Worm (Caenorhabditis elegans) whole organism, late embryonic: Measurements from ENCODE around the gene tbce-1.
A peak's percentile ranks its signal among the peaks of the same experiment; 100 is the strongest.

ENCODE experiments used
- C08G9.2 ChIP-seq: sonication (generic microtip); optimal IDR thresholded peaks from 2 replicates; lab custom pipeline; 2016; ENCODE audit warnings: mild to moderate bottlenecking, missing genetic modification characterization, moderate library complexity, missing compliant biosample characterization
- C38D4.7 ChIP-seq: fragments of 200-800 bp; sonication (Bioruptor generic); optimal IDR thresholded peaks from 2 replicates; lab custom pipeline; 2018; ENCODE audit warnings: mild to moderate bottlenecking, missing genetic modification characterization, moderate library complexity, missing compliant biosample characterization
- F13H6.1 ChIP-seq: sonication (generic microtip); optimal IDR thresholded peaks from 2 replicates; lab custom pipeline; 2016; ENCODE audit warnings: missing genetic modification characterization, missing compliant biosample characterization
- K02D7.2 ChIP-seq: sonication (generic microtip); optimal IDR thresholded peaks from 2 replicates; lab custom pipeline; 2017; ENCODE audit warnings: mild to moderate bottlenecking, missing genetic modification characterization, missing compliant biosample characterization
- Y22D7AL.16 ChIP-seq: sonication (generic microtip); optimal IDR thresholded peaks from 2 replicates; lab custom pipeline; 2016; ENCODE audit warnings: missing genetic modification characterization, missing compliant biosample characterization
- ahr-1 ChIP-seq: sonication (generic microtip); optimal IDR thresholded peaks from 2 replicates; lab custom pipeline; 2016; ENCODE audit warnings: missing genetic modification characterization, missing compliant biosample characterization
- ama-1 ChIP-seq: fragments of 150-350 bp; optimal IDR thresholded peaks from 2 replicates; lab custom pipeline; 2014
- ceh-19 ChIP-seq: fragments of 200-800 bp; sonication (Bioruptor generic); optimal IDR thresholded peaks from 2 replicates; lab custom pipeline; 2018; ENCODE audit warnings: mild to moderate bottlenecking, missing genetic modification characterization, missing compliant biosample characterization
- ceh-2 ChIP-seq: sonication (generic microtip); optimal IDR thresholded peaks from 2 replicates; lab custom pipeline; 2016; ENCODE audit warnings: missing genotype, missing genetic modification characterization, missing compliant biosample characterization
- ceh-22 ChIP-seq: sonication (generic microtip); optimal IDR thresholded peaks from 2 replicates; lab custom pipeline; 2017; ENCODE audit warnings: missing biosample characterization, missing genetic modification characterization
- ceh-24 ChIP-seq: sonication (generic microtip); optimal IDR thresholded peaks from 2 replicates; lab custom pipeline; 2016; ENCODE audit warnings: mild to moderate bottlenecking, missing genetic modification characterization, missing compliant biosample characterization
- ceh-30 ChIP-seq: fragments of 150-350 bp; optimal IDR thresholded peaks from 2 replicates; lab custom pipeline; 2014; ENCODE audit warnings: missing biosample characterization, missing genetic modification characterization
- ceh-31 ChIP-seq: sonication (generic microtip); optimal IDR thresholded peaks from 2 replicates; lab custom pipeline; 2016; ENCODE audit warnings: missing genetic modification characterization, missing compliant biosample characterization
- ceh-48 ChIP-seq: sonication (generic microtip); optimal IDR thresholded peaks from 2 replicates; lab custom pipeline; 2016; ENCODE audit warnings: missing genetic modification characterization, inconsistent platforms, missing compliant biosample characterization
- che-1 ChIP-seq: sonication (generic microtip); optimal IDR thresholded peaks from 2 replicates; lab custom pipeline; 2016; ENCODE audit warnings: mild to moderate bottlenecking, missing genetic modification characterization, missing compliant biosample characterization
- dmd-4 ChIP-seq: sonication (generic microtip); optimal IDR thresholded peaks from 2 replicates; lab custom pipeline; 2016; ENCODE audit warnings: borderline replicate concordance, missing genetic modification characterization, missing compliant biosample characterization
- elt-2 ChIP-seq: sonication (generic microtip); optimal IDR thresholded peaks from 2 replicates; lab custom pipeline; 2016; ENCODE audit warnings: missing genetic modification reagents, missing genetic modification characterization, missing compliant biosample characterization
- ets-4 ChIP-seq: sonication (generic microtip); optimal IDR thresholded peaks from 2 replicates; lab custom pipeline; 2016; ENCODE audit warnings: missing genetic modification characterization, missing compliant biosample characterization
- fax-1 ChIP-seq: sonication (generic microtip); optimal IDR thresholded peaks from 2 replicates; lab custom pipeline; 2016; ENCODE audit warnings: missing genotype, missing genetic modification characterization, missing compliant biosample characterization
- fkh-10 ChIP-seq: fragments of 150-350 bp; optimal IDR thresholded peaks from 2 replicates; lab custom pipeline; 2014; ENCODE audit warnings: missing biosample characterization, missing genetic modification reagents, missing genetic modification characterization
- fkh-6 ChIP-seq: sonication (generic microtip); optimal IDR thresholded peaks from 2 replicates; lab custom pipeline; 2016; ENCODE audit warnings: missing genetic modification characterization, missing compliant biosample characterization
- gmeb-2 ChIP-seq: sonication (generic microtip); optimal IDR thresholded peaks from 2 replicates; lab custom pipeline; 2016; ENCODE audit warnings: missing genetic modification characterization, inconsistent platforms, missing compliant biosample characterization
- hlh-13 ChIP-seq: fragments of 200-800 bp; sonication (Bioruptor generic); optimal IDR thresholded peaks from 2 replicates; lab custom pipeline; 2018; ENCODE audit warnings: mild to moderate bottlenecking, missing genetic modification characterization, missing compliant biosample characterization
- hlh-30 ChIP-seq: sonication (generic microtip); optimal IDR thresholded peaks from 2 replicates; lab custom pipeline; 2017; ENCODE audit warnings: antibody characterized with exemption, missing genetic modification characterization, missing compliant biosample characterization; ENCODE audit not compliant: insufficient read depth
- hlh-8 ChIP-seq: sonication (generic microtip); optimal IDR thresholded peaks from 2 replicates; lab custom pipeline; 2016; ENCODE audit warnings: missing genotype, missing genetic modification characterization, missing compliant biosample characterization
- madf-2 ChIP-seq: sonication (generic microtip); optimal IDR thresholded peaks from 2 replicates; lab custom pipeline; 2017; ENCODE audit warnings: missing genetic modification characterization, missing compliant biosample characterization
- nhr-11 ChIP-seq: fragments of 150-350 bp; optimal IDR thresholded peaks from 2 replicates; lab custom pipeline; 2014; ENCODE audit warnings: missing biosample characterization, missing genetic modification characterization
- pag-3 ChIP-seq: sonication (generic microtip); optimal IDR thresholded peaks from 2 replicates; lab custom pipeline; 2016; ENCODE audit warnings: missing compliant biosample characterization, missing genetic modification characterization, borderline replicate concordance
- pat-9 ChIP-seq: fragments of 200-800 bp; sonication (Bioruptor generic); optimal IDR thresholded peaks from 2 replicates; lab custom pipeline; 2018; ENCODE audit warnings: mild to moderate bottlenecking, missing genetic modification characterization, moderate library complexity, missing compliant biosample characterization
- pax-1 ChIP-seq: fragments of 150-350 bp; optimal IDR thresholded peaks from 2 replicates; lab custom pipeline; 2014; ENCODE audit warnings: missing biosample characterization, missing genetic modification characterization
- pha-2 ChIP-seq: sonication (generic microtip); optimal IDR thresholded peaks from 2 replicates; lab custom pipeline; 2017; ENCODE audit warnings: mild to moderate bottlenecking, missing genetic modification characterization, missing compliant biosample characterization
- pha-4 ChIP-seq: fragments of 150-350 bp; optimal IDR thresholded peaks from 2 replicates; lab custom pipeline; 2018; ENCODE audit warnings: missing biosample characterization, missing genetic modification reagents, missing genetic modification characterization
- pqm-1 ChIP-seq: sonication (generic microtip); optimal IDR thresholded peaks from 2 replicates; lab custom pipeline; 2016; ENCODE audit warnings: missing genetic modification characterization, missing compliant biosample characterization
- pros-1 ChIP-seq: fragments of 150-350 bp; optimal IDR thresholded peaks from 2 replicates; lab custom pipeline; 2014; ENCODE audit warnings: missing biosample characterization, missing genetic modification reagents, missing genetic modification characterization
- ref-2 ChIP-seq: sonication (generic microtip); optimal IDR thresholded peaks from 2 replicates; lab custom pipeline; 2016; ENCODE audit warnings: missing genetic modification characterization, missing compliant biosample characterization
- rnt-1 ChIP-seq: sonication (generic microtip); optimal IDR thresholded peaks from 2 replicates; lab custom pipeline; 2016; ENCODE audit warnings: missing genetic modification characterization, missing compliant biosample characterization
- sdc-2 ChIP-seq: sonication (generic microtip); optimal IDR thresholded peaks from 2 replicates; lab custom pipeline; 2016; ENCODE audit warnings: missing genotype, missing genetic modification characterization, missing compliant biosample characterization
- sox-4 ChIP-seq: sonication (generic microtip); optimal IDR thresholded peaks from 2 replicates; lab custom pipeline; 2017; ENCODE audit warnings: mild to moderate bottlenecking, missing genetic modification characterization, inconsistent platforms, missing compliant biosample characterization
- syd-9 ChIP-seq: sonication (generic microtip); optimal IDR thresholded peaks from 2 replicates; lab custom pipeline; 2016; ENCODE audit warnings: mild to moderate bottlenecking, missing genetic modification characterization, moderate library complexity, missing compliant biosample characterization
- tbx-7 ChIP-seq: sonication (generic microtip); optimal IDR thresholded peaks from 2 replicates; lab custom pipeline; 2016; ENCODE audit warnings: missing genotype, missing genetic modification characterization, missing compliant biosample characterization
- ttx-3 ChIP-seq: sonication (generic microtip); optimal IDR thresholded peaks from 2 replicates; lab custom pipeline; 2016; ENCODE audit warnings: missing genetic modification reagents, missing genetic modification characterization, missing compliant biosample characterization
- unc-3 ChIP-seq, 2 experiments: fragments of 200-800 bp in 1 of 2; sonication (Bioruptor generic) in 1 of 2; sonication (generic microtip) in 1 of 2; conservative IDR thresholded peaks in 1 of 2; optimal IDR thresholded peaks in 1 of 2; 2 replicates each; pipeline versions ENCODE4 v1.3.6 to Lab custom; 2016 to 2022; ENCODE audit warnings: missing compliant biosample characterization in 2 of 2, missing genetic modification characterization in 2 of 2, missing genetic modification reagents in 1 of 2
- unc-86 ChIP-seq: sonication (generic microtip); optimal IDR thresholded peaks from 2 replicates; lab custom pipeline; 2016; ENCODE audit warnings: missing genetic modification characterization, missing compliant biosample characterization
- ztf-16 ChIP-seq: sonication (generic microtip); optimal IDR thresholded peaks from 2 replicates; lab custom pipeline; 2017; ENCODE audit warnings: missing genetic modification characterization, missing compliant biosample characterization

The tbce-1 gene

DNA sequence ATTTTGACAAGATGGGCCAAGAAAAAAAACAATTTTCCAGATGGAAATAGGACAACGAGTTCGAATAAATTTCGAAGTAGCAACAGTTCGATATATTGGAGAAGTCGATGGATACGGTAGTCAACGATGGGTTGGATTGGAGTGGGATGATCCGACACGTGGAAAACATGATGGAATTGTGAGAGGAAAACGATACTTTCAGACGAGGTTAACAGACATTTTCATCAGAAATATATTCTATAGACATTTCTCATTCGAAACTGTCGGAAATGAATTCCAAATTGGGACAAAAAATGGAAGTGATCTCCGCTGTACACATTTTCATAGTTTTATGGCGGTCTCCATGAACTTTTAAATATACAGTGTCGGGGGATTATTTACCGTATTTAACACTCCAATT lies at the start of gene tbce-1:
Gene tbce-1, plus strand, starts transcription at position 41 of the 400 bp plus-strand sequence.
- TF ChIP-seq rnt-1 (tag; lab: Kevin White, UChicago) (no peak), ahr-1 (tag; lab: Kevin White, UChicago) (no peak), ets-4 (tag; lab: Kevin White, UChicago) (no peak), hlh-8 (tag; lab: Kevin White, UChicago) (no peak), hlh-13 (GFP tag; lab: Kevin White, UChicago) (no peak), fax-1 (tag; lab: Kevin White, UChicago) (no peak), ceh-31 (tag; lab: Kevin White, UChicago) (no peak), ztf-16 (tag; lab: Kevin White, UChicago) (no peak), hlh-30 (tag; lab: Kevin White, UChicago) (no peak), ceh-48 (tag; lab: Kevin White, UChicago) (no peak), ttx-3 (tag; lab: Kevin White, UChicago) (no peak), Y22D7AL.16 (tag; lab: Kevin White, UChicago) (no peak)

DNA sequence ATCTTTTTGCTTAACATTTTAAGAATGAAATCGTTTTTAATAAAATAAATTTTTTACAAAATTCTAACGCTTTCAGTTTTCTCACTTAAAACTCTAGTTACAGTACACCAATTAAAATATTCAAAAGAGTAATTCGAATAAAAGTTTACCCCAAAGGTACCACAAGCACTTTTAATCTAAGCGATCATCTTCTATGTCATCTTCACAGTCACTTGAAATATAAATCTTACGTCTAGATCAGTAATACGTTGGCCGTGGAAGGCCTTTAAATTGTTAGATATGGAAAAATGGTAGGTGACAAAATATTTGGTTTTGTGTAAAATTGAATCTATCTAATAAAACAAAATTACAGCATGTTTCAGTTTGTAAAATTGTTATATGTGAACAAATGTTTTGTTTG lies 47.1 kb upstream of the tbce-1 start:
- no peak for TF ChIP-seq syd-9 (tag; lab: Kevin White, UChicago)

DNA sequence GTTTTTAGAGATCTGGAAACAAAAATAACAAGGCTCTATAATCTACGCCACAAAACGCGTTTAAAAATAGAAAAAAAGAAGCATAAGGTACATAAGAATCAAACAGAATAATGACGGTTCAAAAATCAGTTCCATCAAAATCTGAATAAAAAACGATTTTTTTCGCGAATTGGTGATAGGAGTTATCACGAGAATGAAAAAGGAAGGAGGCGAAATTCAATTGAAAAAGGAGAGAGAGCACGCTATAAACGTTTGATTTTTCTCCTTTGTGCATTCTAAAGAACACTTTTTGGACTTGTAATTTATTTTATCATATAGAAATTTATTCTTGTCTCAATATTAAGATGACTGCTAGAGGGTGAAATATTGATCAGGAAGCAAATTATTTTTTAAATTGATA lies 43.1 kb upstream of the tbce-1 start:
- TF ChIP-seq pros-1 (tag; lab: Kevin White, UChicago), result no peak
- no peak for TF ChIP-seq K02D7.2 (tag; lab: Kevin White, UChicago)
- TF ChIP-seq hlh-30 (tag; lab: Kevin White, UChicago), result no peak
- no peak for TF ChIP-seq rnt-1 (tag; lab: Kevin White, UChicago)
- TF ChIP-seq F13H6.1 (tag; lab: Kevin White, UChicago), result no peak
- no peak for TF ChIP-seq pha-4 (tag; lab: Kevin White, UChicago)
- TF ChIP-seq hlh-13 (GFP tag; lab: Kevin White, UChicago), result no peak
- no peak for TF ChIP-seq ceh-2 (tag; lab: Kevin White, UChicago)

DNA sequence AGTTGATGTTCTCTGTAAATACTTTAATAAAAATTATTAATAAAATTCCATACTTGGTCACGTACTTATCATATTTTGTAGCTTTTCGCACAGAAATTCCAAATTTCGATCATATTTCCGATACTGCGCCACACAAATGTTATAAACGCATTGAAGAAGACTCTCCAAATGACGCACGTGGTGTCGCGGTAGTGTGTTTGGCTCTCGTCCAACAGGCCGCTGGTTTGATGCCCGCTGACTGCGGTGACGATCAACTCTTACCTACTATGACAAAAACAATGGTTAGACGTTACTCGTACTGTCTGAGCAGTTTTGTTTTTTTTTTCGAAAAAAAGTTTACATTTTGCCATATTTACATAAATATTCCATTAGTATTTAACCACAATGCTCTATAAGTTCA lies 41.6 kb upstream of the tbce-1 start:
- TF ChIP-seq hlh-13 (GFP tag; lab: Kevin White, UChicago), result peak; percentile 91
- peak; percentile 98 for TF ChIP-seq gmeb-2
- TF ChIP-seq K02D7.2 (tag; lab: Kevin White, UChicago), result peak; percentile 84
- TF ChIP-seq dmd-4 (tag; lab: Kevin White, UChicago), result peak; percentile 84
- TF ChIP-seq pros-1 (tag; lab: Kevin White, UChicago), result peak; percentile 56
- peak; percentile 94 for TF ChIP-seq madf-2
- TF ChIP-seq pax-1 (tag; lab: Kevin White, UChicago), result no peak
- TF ChIP-seq C08G9.2 (tag; lab: Kevin White, UChicago), result peak; percentile 82
- TF ChIP-seq elt-2, result peak; percentile 98
- peak; percentile 88 for TF ChIP-seq F13H6.1 (tag; lab: Kevin White, UChicago)
- TF ChIP-seq ceh-24 (tag; lab: Kevin White, UChicago), result peak; percentile 89
- peak; percentile 95 for TF ChIP-seq ceh-19
- TF ChIP-seq ceh-2 (tag; lab: Kevin White, UChicago), result peak; percentile 90
- peak; percentile 60 for TF ChIP-seq tbx-7
- peak; percentile 47 for TF ChIP-seq fkh-10 (GFP tag; lab: Kevin White, UChicago)
- TF ChIP-seq pag-3 (tag; lab: Kevin White, UChicago), result peak; percentile 72
- peak; percentile 95 for TF ChIP-seq unc-86 (tag; lab: Kevin White, UChicago)
- peak; percentile 93 for TF ChIP-seq unc-3 (GFP tag; conservative IDR thresholded peaks at IDR 0.05; lab: Robert Waterston, UW)
- peak; percentile 93 for TF ChIP-seq unc-3 (tag; optimal IDR thresholded peaks at IDR 0.05; lab: Kevin White, UChicago)
- no peak for TF ChIP-seq nhr-11 (tag; lab: Kevin White, UChicago)
- peak; percentile 89 for TF ChIP-seq sdc-2 (tag; lab: Kevin White, UChicago)
- TF ChIP-seq ceh-30 (tag; lab: Kevin White, UChicago), result peak; percentile 53
- TF ChIP-seq ceh-48 (tag; lab: Kevin White, UChicago), result peak; percentile 92
- peak; percentile 94 for TF ChIP-seq C38D4.7 (GFP tag; lab: Kevin White, UChicago)
- TF ChIP-seq ref-2 (tag; lab: Kevin White, UChicago), result peak; percentile 94
- TF ChIP-seq sox-4 (tag; lab: Kevin White, UChicago), result peak; percentile 97
- peak; percentile 33 for TF ChIP-seq ceh-22 (tag; lab: Kevin White, UChicago)
- peak; percentile 95 for TF ChIP-seq pat-9
- peak; percentile 43 for TF ChIP-seq ets-4 (tag; lab: Kevin White, UChicago)
- TF ChIP-seq fkh-6 (tag; lab: Kevin White, UChicago), result peak; percentile 93
- TF ChIP-seq ama-1 (lab: Kevin White, UChicago), result no peak
- TF ChIP-seq pha-2 (tag; lab: Kevin White, UChicago), result peak; percentile 95
- peak; percentile 82 for TF ChIP-seq pqm-1
- TF ChIP-seq hlh-30 (tag; lab: Kevin White, UChicago), result peak; percentile 87
- peak; percentile 91 for TF ChIP-seq fax-1 (tag; lab: Kevin White, UChicago)
- TF ChIP-seq che-1, result peak; percentile 95
- peak; percentile 73 for TF ChIP-seq ceh-31 (tag; lab: Kevin White, UChicago)
- TF ChIP-seq syd-9 (tag; lab: Kevin White, UChicago), result peak; percentile 90
